Fruit fly (Drosophila melanogaster): ENCODE measurements around the gene CG43965.

The CG43965 gene

DNA sequence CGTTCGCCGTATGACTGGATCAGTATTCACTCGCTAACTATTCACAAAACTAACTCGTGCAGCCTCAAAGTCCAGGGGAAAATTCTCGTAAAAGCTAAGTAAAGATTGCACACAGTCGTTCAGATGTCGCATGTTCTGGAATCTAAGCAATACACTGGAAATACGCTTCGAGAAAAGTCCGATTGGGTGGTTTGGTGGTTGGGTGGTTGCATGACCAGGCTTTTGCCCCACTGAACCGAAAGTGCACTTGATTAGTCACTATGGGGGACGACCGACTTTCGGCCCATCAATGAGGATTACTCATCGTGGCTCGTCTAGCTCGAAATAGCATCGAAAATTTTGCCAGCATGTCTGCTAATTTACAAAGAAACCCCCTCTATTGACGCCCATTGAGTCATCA, 45.2 kb downstream of the CG43965 start:
- TF ChIP-seq kay (GFP tag; ENCODE audit: borderline replicate concordance) (peak; percentile 50), CG1620 (GFP tag; optimal IDR thresholded peaks at IDR 0.05) (no peak)

DNA sequence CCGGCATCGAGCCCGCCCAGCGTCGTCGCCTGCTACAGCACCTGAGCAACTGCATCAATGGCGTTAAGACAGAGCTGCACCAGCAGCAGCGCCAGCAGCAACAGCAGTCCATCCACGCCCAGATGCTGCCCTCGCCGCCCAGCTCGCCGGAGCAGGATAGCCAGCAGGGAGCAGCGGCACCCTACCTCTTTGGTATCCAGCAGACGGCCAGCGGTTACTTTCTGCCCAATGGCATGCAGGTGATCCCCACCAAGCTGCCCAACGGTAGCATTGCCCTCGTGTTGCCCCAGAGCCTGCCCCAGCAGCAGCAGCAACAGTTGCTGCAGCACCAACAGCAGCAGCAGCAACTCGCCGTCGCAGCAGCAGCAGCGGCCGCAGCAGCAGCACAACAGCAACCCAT, 47.8 kb downstream of the CG43965 start:
- TF ChIP-seq ovo (GFP tag; optimal IDR thresholded peaks at IDR 0.05) (no peak), Mnt (GFP tag; optimal IDR thresholded peaks at IDR 0.05) (no peak), CG33017 (tag; optimal IDR thresholded peaks at IDR 0.05) (no peak), CG14711 (tag; optimal IDR thresholded peaks at IDR 0.05) (no peak), Hr96 (GFP tag; optimal IDR thresholded peaks at IDR 0.05) (no peak), CG7045 (GFP tag; optimal IDR thresholded peaks at IDR 0.05) (no peak), CG7101 (tag; optimal IDR thresholded peaks at IDR 0.05) (no peak), Crg-1 (GFP tag; optimal IDR thresholded peaks at IDR 0.05) (no peak), CG12768 (GFP tag; optimal IDR thresholded peaks at IDR 0.05) (no peak), CG5204 (GFP tag; optimal IDR thresholded peaks at IDR 0.05) (no peak), pad (GFP tag; optimal IDR thresholded peaks at IDR 0.05) (no peak)

DNA sequence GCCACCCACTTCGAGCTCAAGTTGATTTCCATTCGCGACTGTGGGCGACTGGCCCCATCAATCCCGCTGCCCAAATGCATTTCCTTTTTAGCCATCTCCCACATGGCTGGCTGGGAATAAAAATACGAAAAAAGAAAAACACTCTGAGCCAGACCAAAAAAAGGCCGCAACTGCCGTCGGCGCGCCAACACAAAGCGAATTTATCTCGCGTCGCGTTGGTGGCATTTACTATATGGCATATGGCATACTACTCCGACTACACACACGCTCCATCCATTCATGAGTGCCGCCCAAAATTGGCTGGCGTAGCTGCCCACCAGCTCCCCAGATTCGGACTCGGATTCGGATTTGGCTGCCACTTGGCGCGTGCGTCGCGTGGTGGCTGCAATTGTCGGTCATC, 49.1 kb downstream of the CG43965 start:
- TF ChIP-seq Mnt (GFP tag; optimal IDR thresholded peaks at IDR 0.05) = no peak
- TF ChIP-seq cic (GFP tag; optimal IDR thresholded peaks at IDR 0.05) = no peak
- peak; percentile 30 for TF ChIP-seq toe (GFP tag; optimal IDR thresholded peaks at IDR 0.05)
- TF ChIP-seq Crg-1 (GFP tag; optimal IDR thresholded peaks at IDR 0.05) = no peak
- TF ChIP-seq CG14711 (tag; optimal IDR thresholded peaks at IDR 0.05) = no peak

dm6 chr3L:8675545-8676084, 50.0 kb downstream of the CG43965 start, which contains the start of gene hry:
hry (plus strand) TSS chr3L:8675759.
- TF ChIP-seq kay (GFP tag; ENCODE audit: borderline replicate concordance) (peak; percentile 99), CG11617 (GFP tag; optimal IDR thresholded peaks at IDR 0.05) (peak; percentile 71), cnc (optimal IDR thresholded peaks at IDR 0.05) (peak in 1 of 2 experiments; percentile 38), ovo (GFP tag; optimal IDR thresholded peaks at IDR 0.05) (peak; percentile 9), tj (GFP tag; optimal IDR thresholded peaks at IDR 0.05) (peak; percentile 72), Crg-1 (GFP tag; optimal IDR thresholded peaks at IDR 0.05) (no peak), CG12768 (GFP tag; optimal IDR thresholded peaks at IDR 0.05) (peak; percentile 64), CG14711 (tag; optimal IDR thresholded peaks at IDR 0.05) (peak; percentile 58), pad (GFP tag; optimal IDR thresholded peaks at IDR 0.05) (peak; percentile 59), CG7101 (tag; optimal IDR thresholded peaks at IDR 0.05) (peak; percentile 67), Hr96 (GFP tag; optimal IDR thresholded peaks at IDR 0.05) (peak; percentile 18), CG1620 (GFP tag; optimal IDR thresholded peaks at IDR 0.05) (peak; percentile 33), CG7045 (GFP tag; optimal IDR thresholded peaks at IDR 0.05) (peak; percentile 37), bab1 (GFP tag; optimal IDR thresholded peaks at IDR 0.05) (peak; percentile 94), Clk (GFP tag; optimal IDR thresholded peaks at IDR 0.05) (peak; percentile 20), CG33017 (tag; optimal IDR thresholded peaks at IDR 0.05) (peak; percentile 59), cic (GFP tag; optimal IDR thresholded peaks at IDR 0.05) (peak; percentile 85), Mnt (GFP tag; optimal IDR thresholded peaks at IDR 0.05) (peak; percentile 64), toe (GFP tag; optimal IDR thresholded peaks at IDR 0.05) (peak; percentile 67), CG5204 (GFP tag; optimal IDR thresholded peaks at IDR 0.05) (no peak)
